Worm (Caenorhabditis elegans) whole organism, late embryonic: ENCODE results near the gene dpf-2.

ENCODE experiments used
- ceh-9 ChIP-seq: sonication (generic microtip); optimal IDR thresholded peaks from 2 replicates; lab custom pipeline; 2016; ENCODE audit warnings: mild to moderate bottlenecking, missing genetic modification characterization, inconsistent platforms, missing compliant biosample characterization
- dmd-4 ChIP-seq: sonication (generic microtip); optimal IDR thresholded peaks from 2 replicates; lab custom pipeline; 2016; ENCODE audit warnings: borderline replicate concordance, missing genetic modification characterization, missing compliant biosample characterization
- ets-4 ChIP-seq: sonication (generic microtip); optimal IDR thresholded peaks from 2 replicates; lab custom pipeline; 2016; ENCODE audit warnings: missing genetic modification characterization, missing compliant biosample characterization
- fkh-10 ChIP-seq: fragments of 150-350 bp; optimal IDR thresholded peaks from 2 replicates; lab custom pipeline; 2014; ENCODE audit warnings: missing biosample characterization, missing genetic modification reagents, missing genetic modification characterization
- nhr-11 ChIP-seq: fragments of 150-350 bp; optimal IDR thresholded peaks from 2 replicates; lab custom pipeline; 2014; ENCODE audit warnings: missing biosample characterization, missing genetic modification characterization
- pag-3 ChIP-seq: sonication (generic microtip); optimal IDR thresholded peaks from 2 replicates; lab custom pipeline; 2016; ENCODE audit warnings: missing compliant biosample characterization, missing genetic modification characterization, borderline replicate concordance
- sox-2 ChIP-seq: fragments of 200-800 bp; sonication (Bioruptor generic); IDR thresholded peaks from 2 replicates; pipeline ENCODE4 v1.3.6; 2022; ENCODE audit warnings: missing genetic modification reagents, missing genetic modification characterization, missing compliant biosample characterization
- syd-9 ChIP-seq: sonication (generic microtip); optimal IDR thresholded peaks from 2 replicates; lab custom pipeline; 2016; ENCODE audit warnings: mild to moderate bottlenecking, missing genetic modification characterization, moderate library complexity, missing compliant biosample characterization
- unc-3 ChIP-seq, 2 experiments: fragments of 200-800 bp in 1 of 2; sonication (Bioruptor generic) in 1 of 2; sonication (generic microtip) in 1 of 2; conservative IDR thresholded peaks in 1 of 2; optimal IDR thresholded peaks in 1 of 2; 2 replicates each; pipeline versions ENCODE4 v1.3.6 to Lab custom; 2016 to 2022; ENCODE audit warnings: missing compliant biosample characterization in 2 of 2, missing genetic modification characterization in 2 of 2, missing genetic modification reagents in 1 of 2

DNA sequence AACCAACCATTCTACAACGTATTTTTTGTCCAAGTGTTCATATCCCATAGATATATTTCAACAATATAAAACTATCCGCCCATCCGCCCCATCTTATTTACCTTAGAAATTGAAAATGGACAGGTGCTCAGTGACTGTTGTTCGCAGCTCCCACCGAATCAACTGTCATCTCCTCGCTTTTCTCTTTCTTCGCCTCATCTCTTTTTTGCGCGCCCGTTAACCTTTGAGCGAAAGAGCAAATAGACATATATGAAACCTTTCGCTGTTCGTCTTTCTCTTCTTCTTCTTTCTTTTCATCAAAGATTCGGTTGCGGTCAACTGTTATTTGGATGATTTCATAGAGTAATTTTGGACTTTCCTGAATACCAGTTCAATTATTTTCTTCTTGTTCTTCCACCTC is 44.0 kb downstream of the dpf-2 start, which contains the start of gene sssh-1:
- TF ChIP-seq sox-2 (GFP tag; lab: Robert Waterston, UW) (no peak), pag-3 (tag; lab: Kevin White, UChicago) (no peak), ets-4 (tag; lab: Kevin White, UChicago) (no peak), ceh-9 (tag; lab: Kevin White, UChicago) (no peak), syd-9 (tag; lab: Kevin White, UChicago) (no peak), unc-3 (GFP tag; conservative IDR thresholded peaks at IDR 0.05; lab: Robert Waterston, UW) (no peak), unc-3 (tag; optimal IDR thresholded peaks at IDR 0.05; lab: Kevin White, UChicago) (no peak), nhr-11 (tag; lab: Kevin White, UChicago) (no peak), dmd-4 (no peak), fkh-10 (GFP tag; lab: Kevin White, UChicago) (no peak)
